Fruit fly (Drosophila melanogaster) whole organism, embryonic: Measurements from ENCODE around the gene gammaTub37C.

Experiments used
- B-H1 ChIP-seq: fragments of 200-800 bp; sonication (Bioruptor generic); IDR thresholded peaks from 3 replicates; pipeline ENCODE4 v1.3.6; 2022; ENCODE audit warnings: missing biosample characterization, missing genetic modification characterization
- BEAF-32 ChIP-seq: fragments of 200-800 bp; sonication (Bioruptor generic); optimal IDR thresholded peaks from 3 replicates; lab custom pipeline; 2017; ENCODE audit warnings: missing biosample characterization, missing genetic modification characterization, mild to moderate bottlenecking, moderate library complexity, missing genetic modification reagents
- CG10267 ChIP-seq: fragments of 200-800 bp; sonication (Bioruptor generic); optimal IDR thresholded peaks from 2 replicates; lab custom pipeline; 2018; ENCODE audit warnings: missing biosample characterization, mild to moderate bottlenecking, missing genetic modification characterization, moderate library complexity
- CG12104 ChIP-seq: fragments of 200-800 bp; sonication (Bioruptor generic); optimal IDR thresholded peaks from 3 replicates; lab custom pipeline; 2016; ENCODE audit warnings: missing biosample characterization, missing genetic modification characterization
- CG12391 ChIP-seq: fragments of 200-800 bp; sonication (Bioruptor generic); optimal IDR thresholded peaks from 3 replicates; lab custom pipeline; 2018; ENCODE audit warnings: missing biosample characterization, mild to moderate bottlenecking, missing genetic modification characterization, moderate library complexity
- CG12744 ChIP-seq: fragments of 200-800 bp; sonication (Bioruptor generic); optimal IDR thresholded peaks from 2 replicates; lab custom pipeline; 2016; ENCODE audit warnings: missing biosample characterization, missing genetic modification characterization
- CG13123 ChIP-seq: fragments of 200-800 bp; sonication (Bioruptor generic); optimal IDR thresholded peaks from 2 replicates; lab custom pipeline; 2016; ENCODE audit warnings: missing biosample characterization, missing genetic modification characterization
- CG13296 ChIP-seq: fragments of 200-800 bp; sonication (Bioruptor generic); optimal IDR thresholded peaks from 3 replicates; lab custom pipeline; 2018; ENCODE audit warnings: missing biosample characterization, mild to moderate bottlenecking, missing genetic modification characterization
- CG13894 ChIP-seq: fragments of 200-800 bp; sonication (Bioruptor generic); optimal IDR thresholded peaks from 3 replicates; lab custom pipeline; 2018; ENCODE audit warnings: missing biosample characterization, mild to moderate bottlenecking, missing genetic modification characterization, moderate library complexity
- CG14050 ChIP-seq: fragments of 200-800 bp; sonication (Bioruptor generic); IDR thresholded peaks from 3 replicates; pipeline ENCODE4 v1.3.6; 2022; ENCODE audit warnings: missing biosample characterization, missing genetic modification characterization
- CG14667 ChIP-seq: fragments of 200-800 bp; sonication (Bioruptor generic); IDR thresholded peaks from 2 replicates; pipeline ENCODE4 v1.3.6; 2022; ENCODE audit warnings: missing biosample characterization, missing genetic modification characterization
- CG1603 ChIP-seq: fragments of 200-800 bp; sonication (Bioruptor generic); optimal IDR thresholded peaks from 2 replicates; lab custom pipeline; 2019; ENCODE audit warnings: missing biosample characterization, mild to moderate bottlenecking, missing genetic modification characterization, moderate library complexity
- CG16863 ChIP-seq: fragments of 200-800 bp; sonication (Bioruptor generic); optimal IDR thresholded peaks from 3 replicates; lab custom pipeline; 2016; ENCODE audit warnings: missing biosample characterization, missing genetic modification characterization
- CG17385 ChIP-seq: fragments of 200-800 bp; sonication (Bioruptor generic); optimal IDR thresholded peaks from 3 replicates; lab custom pipeline; 2018; ENCODE audit warnings: missing biosample characterization, mild to moderate bottlenecking, missing genetic modification characterization
- CG17612 ChIP-seq: fragments of 200-800 bp; sonication (Bioruptor generic); IDR thresholded peaks from 2 replicates; pipeline ENCODE4 v1.3.6; 2022; ENCODE audit warnings: missing biosample characterization, missing genetic modification characterization
- CG17912 ChIP-seq: fragments of 200-800 bp; sonication (Bioruptor generic); optimal IDR thresholded peaks from 2 replicates; lab custom pipeline; 2018; ENCODE audit warnings: missing biosample characterization, mild to moderate bottlenecking, missing genetic modification characterization
- CG1832 ChIP-seq: fragments of 200-800 bp; sonication (Bioruptor generic); optimal IDR thresholded peaks from 2 replicates; lab custom pipeline; 2017; ENCODE audit warnings: missing biosample characterization, mild to moderate bottlenecking, missing genetic modification characterization, inconsistent platforms
- CG2129 ChIP-seq: fragments of 200-800 bp; sonication (Bioruptor generic); IDR thresholded peaks from 2 replicates; pipeline ENCODE4 v1.3.6; 2022; ENCODE audit warnings: missing biosample characterization, missing genetic modification characterization; ENCODE audit not compliant: partially characterized antibody
- CG2202 ChIP-seq: fragments of 200-800 bp; sonication (Bioruptor generic); optimal IDR thresholded peaks from 2 replicates; lab custom pipeline; 2018; ENCODE audit warnings: missing biosample characterization, mild to moderate bottlenecking, missing genetic modification characterization
- CG6254 ChIP-seq: fragments of 200-800 bp; sonication (Bioruptor generic); optimal IDR thresholded peaks from 3 replicates; lab custom pipeline; 2017; ENCODE audit warnings: mild to moderate bottlenecking, missing biosample characterization, missing genetic modification reagents, missing genetic modification characterization
- CG7963 ChIP-seq: fragments of 200-800 bp; sonication (Bioruptor generic); IDR thresholded peaks from 3 replicates; pipeline ENCODE4 v1.3.6; 2022; ENCODE audit warnings: missing biosample characterization, missing genetic modification characterization; ENCODE audit not compliant: partially characterized antibody
- CG8089 ChIP-seq: fragments of 200-800 bp; sonication (Bioruptor generic); optimal IDR thresholded peaks from 3 replicates; lab custom pipeline; 2016; ENCODE audit warnings: missing biosample characterization, missing genetic modification characterization
- CoRest ChIP-seq: fragments of 200-800 bp; sonication (Bioruptor generic); optimal IDR thresholded peaks from 3 replicates; lab custom pipeline; 2018; ENCODE audit warnings: missing biosample characterization, mild to moderate bottlenecking, missing genetic modification characterization, moderate library complexity
- CrebB ChIP-seq: fragments of 200-800 bp; sonication (Bioruptor generic); optimal IDR thresholded peaks from 3 replicates; lab custom pipeline; 2018; ENCODE audit warnings: missing biosample characterization, mild to moderate bottlenecking, missing genetic modification characterization
- Gsc ChIP-seq: fragments of 200-800 bp; sonication (Bioruptor generic); IDR thresholded peaks from 2 replicates; pipeline ENCODE4 v1.3.6; 2022; ENCODE audit warnings: missing biosample characterization, missing genetic modification characterization
- HmgD ChIP-seq: fragments of 200-800 bp; sonication (Bioruptor generic); optimal IDR thresholded peaks from 3 replicates; lab custom pipeline; 2016; ENCODE audit warnings: missing biosample characterization, missing genetic modification characterization
- Hr39 ChIP-seq: fragments of >200 bp; optimal IDR thresholded peaks from 2 replicates; lab custom pipeline; 2017
- MTF-1 ChIP-seq: fragments of 200-800 bp; sonication (Bioruptor generic); optimal IDR thresholded peaks from 2 replicates; lab custom pipeline; 2018; ENCODE audit warnings: missing biosample characterization, mild to moderate bottlenecking, missing genetic modification characterization, borderline replicate concordance
- NC2α ChIP-seq: fragments of 200-800 bp; sonication (Bioruptor generic); optimal IDR thresholded peaks from 2 replicates; lab custom pipeline; 2016; ENCODE audit warnings: missing biosample characterization, missing genetic modification characterization
- Opbp ChIP-seq: fragments of 200-800 bp; sonication (Bioruptor generic); IDR thresholded peaks from 3 replicates; pipeline ENCODE4 v1.3.6; 2022; ENCODE audit warnings: missing biosample characterization, missing genetic modification characterization; ENCODE audit not compliant: partially characterized antibody
- Sin3A ChIP-seq: fragments of >200 bp; optimal IDR thresholded peaks from 2 replicates; lab custom pipeline; 2018
- TFAM ChIP-seq: fragments of 200-800 bp; sonication (Bioruptor generic); optimal IDR thresholded peaks from 2 replicates; lab custom pipeline; 2017; ENCODE audit warnings: missing biosample characterization, missing genetic modification characterization, inconsistent platforms
- chn ChIP-seq: fragments of 200-800 bp; sonication (Bioruptor generic); optimal IDR thresholded peaks from 2 replicates; lab custom pipeline; 2016; ENCODE audit warnings: missing biosample characterization, missing genetic modification characterization
- cwo ChIP-seq: fragments of 200-800 bp; sonication (Bioruptor generic); optimal IDR thresholded peaks from 3 replicates; lab custom pipeline; 2017; ENCODE audit warnings: missing biosample characterization, missing genetic modification characterization, mild to moderate bottlenecking, moderate library complexity, missing genetic modification reagents
- dati ChIP-seq: fragments of 200-800 bp; sonication (Bioruptor generic); IDR thresholded peaks from 2 replicates; pipeline ENCODE4 v1.3.6; 2022; ENCODE audit warnings: missing biosample characterization, missing genetic modification characterization
- dmrt99B ChIP-seq: fragments of 200-800 bp; sonication (Bioruptor generic); optimal IDR thresholded peaks from 2 replicates; lab custom pipeline; 2018; ENCODE audit warnings: missing biosample characterization, mild to moderate bottlenecking, missing genetic modification characterization, moderate library complexity
- dysf ChIP-seq: fragments of 200-800 bp; sonication (Bioruptor generic); IDR thresholded peaks from 3 replicates; pipeline ENCODE4 v1.3.6; 2022; ENCODE audit warnings: missing biosample characterization, missing genetic modification characterization
- esg ChIP-seq: fragments of 200-800 bp; sonication (Bioruptor generic); conservative IDR thresholded peaks from 2 replicates; pipeline ENCODE4 v1.3.6; 2022; ENCODE audit warnings: missing biosample characterization, missing genetic modification characterization
- eyg ChIP-seq: fragments of 200-800 bp; sonication (Bioruptor generic); optimal IDR thresholded peaks from 3 replicates; lab custom pipeline; 2016; ENCODE audit warnings: missing biosample characterization, missing genetic modification characterization
- fd64A ChIP-seq: fragments of 200-800 bp; sonication (Bioruptor generic); optimal IDR thresholded peaks from 3 replicates; lab custom pipeline; 2018; ENCODE audit warnings: missing biosample characterization, mild to moderate bottlenecking, missing genetic modification characterization
- gsb ChIP-seq: fragments of 200-800 bp; sonication (Bioruptor generic); IDR thresholded peaks from 2 replicates; pipeline ENCODE4 v1.3.6; 2022; ENCODE audit warnings: missing biosample characterization, missing genetic modification characterization
- ind ChIP-seq: fragments of 200-800 bp; sonication (Bioruptor generic); optimal IDR thresholded peaks from 3 replicates; lab custom pipeline; 2016; ENCODE audit warnings: missing biosample characterization, missing genetic modification characterization
- lmd ChIP-seq: fragments of 200-800 bp; sonication (Bioruptor generic); IDR thresholded peaks from 2 replicates; pipeline ENCODE4 v1.3.6; 2022; ENCODE audit warnings: missing biosample characterization, missing genetic modification characterization
- psq ChIP-seq: fragments of 200-800 bp; sonication (Bioruptor generic); optimal IDR thresholded peaks from 2 replicates; lab custom pipeline; 2017; ENCODE audit warnings: missing biosample characterization, missing genetic modification characterization
- run ChIP-seq: fragments of 200-800 bp; sonication (Bioruptor generic); optimal IDR thresholded peaks from 3 replicates; lab custom pipeline; 2018; ENCODE audit warnings: missing biosample characterization, mild to moderate bottlenecking, missing genetic modification characterization
- schlank ChIP-seq: fragments of 200-800 bp; sonication (Bioruptor generic); optimal IDR thresholded peaks from 2 replicates; lab custom pipeline; 2018; ENCODE audit warnings: missing biosample characterization, mild to moderate bottlenecking, missing genetic modification characterization
- seq ChIP-seq: fragments of 200-800 bp; sonication (Bioruptor generic); IDR thresholded peaks from 2 replicates; pipeline ENCODE4 v1.3.6; 2022; ENCODE audit warnings: missing biosample characterization, missing genetic modification characterization
- so ChIP-seq: fragments of 200-800 bp; sonication (Bioruptor generic); IDR thresholded peaks from 3 replicates; pipeline ENCODE4 v1.3.6; 2022; ENCODE audit warnings: missing biosample characterization, missing genetic modification characterization
- sr ChIP-seq: fragments of 200-800 bp; sonication (Bioruptor generic); IDR thresholded peaks from 3 replicates; pipeline ENCODE4 v1.3.6; 2022; ENCODE audit warnings: missing biosample characterization, missing genetic modification characterization
- trh ChIP-seq: fragments of 200-800 bp; sonication (Bioruptor generic); optimal IDR thresholded peaks from 2 replicates; lab custom pipeline; 2016; ENCODE audit warnings: missing biosample characterization, missing genetic modification characterization
- ttk ChIP-seq: fragments of 200-800 bp; sonication (Bioruptor generic); IDR thresholded peaks from 2 replicates; pipeline ENCODE4 v2.1.2; 2022; ENCODE audit warnings: missing biosample characterization, missing genetic modification characterization

Gene gammaTub37C

dm6 chr2L:19196443-19197044 lies 11.0 kb upstream of the gammaTub37C start (continued):
- TF ChIP-seq CG13894 (no peak), TFAM (GFP tag; lab: Kevin White, UChicago) (peak; percentile 2), CG12391 (peak; percentile 71), fd64A (no peak), CG12104 (GFP tag; lab: Kevin White, UChicago) (no peak), seq (GFP tag; lab: Robert Waterston, UW) (peak; percentile 25; the same call in 1 of the 2 replicates), CG7963 (GFP tag; lab: Robert Waterston, UW) (no peak), sr (GFP tag; lab: Robert Waterston, UW) (no peak), CG13123 (GFP tag; lab: Kevin White, UChicago) (no peak), CrebB (tag; lab: Kevin White, UChicago) (no peak), CG17912 (GFP tag; lab: Kevin White, UChicago) (no peak), Hr39 (lab: Kevin White, UChicago) (no peak), CG14050 (GFP tag; lab: Robert Waterston, UW) (peak; percentile 50; the same call in 2 of the 3 replicates), esg (peak; percentile 62), dmrt99B (tag; lab: Kevin White, UChicago) (peak; percentile 68), psq (GFP tag; lab: Kevin White, UChicago) (no peak), CoRest (tag; lab: Kevin White, UChicago) (peak; percentile 50), trh (GFP tag; lab: Kevin White, UChicago) (no peak), so (GFP tag; lab: Robert Waterston, UW) (peak; percentile 59; the same call in 1 of the 3 replicates), Sin3A (lab: Kevin White, UChicago) (no peak), eyg (GFP tag; lab: Kevin White, UChicago) (no peak), gsb (GFP tag; lab: Robert Waterston, UW) (peak; percentile 10; the same call in 1 of the 2 replicates), CG1603 (tag; lab: Kevin White, UChicago) (peak; percentile 86), CG8089 (GFP tag; lab: Kevin White, UChicago) (peak; percentile 43), HmgD (GFP tag; lab: Kevin White, UChicago) (no peak), Opbp (GFP tag; lab: Robert Waterston, UW) (no peak), cwo (GFP tag; lab: Kevin White, UChicago) (peak; percentile 15), CG14667 (GFP tag; lab: Robert Waterston, UW) (peak; percentile 42), Gsc (GFP tag; lab: Robert Waterston, UW) (peak; percentile 66), CG17612 (GFP tag; lab: Robert Waterston, UW) (no peak), lmd (GFP tag; lab: Robert Waterston, UW) (peak; percentile 49), MTF-1 (GFP tag; lab: Kevin White, UChicago) (no peak), CG2129 (GFP tag; lab: Robert Waterston, UW) (no peak), chn (peak; percentile 32), CG6254 (GFP tag; lab: Kevin White, UChicago) (peak; percentile 55), CG10267 (tag; lab: Kevin White, UChicago) (peak; percentile 58), dysf (peak; percentile 55; the same call in 2 of the 3 replicates), dati (peak; percentile 42; the same call in 1 of the 2 replicates), B-H1 (GFP tag; lab: Robert Waterston, UW) (peak; percentile 50), CG2202 (peak; percentile 64), NC2α (GFP tag; lab: Kevin White, UChicago) (no peak), ind (peak; percentile 42), run (tag; lab: Kevin White, UChicago) (peak; percentile 10), schlank (tag; lab: Kevin White, UChicago) (no peak), CG12744 (GFP tag; lab: Kevin White, UChicago) (no peak), ttk (GFP tag; lab: Robert Waterston, UW) (0 out of 2 replicates have a peak, but pooled peaks have one; percentile 46), CG1832 (GFP tag; lab: Kevin White, UChicago) (no peak), CG16863 (peak; percentile 49), BEAF-32 (GFP tag; lab: Kevin White, UChicago) (no peak), CG17385 (GFP tag; lab: Kevin White, UChicago) (peak; percentile 42), CG13296 (GFP tag; lab: Kevin White, UChicago) (no peak)
